Worm (Caenorhabditis elegans): Measurements from ENCODE around the gene nit-1.

nit-1 gene

DNA sequence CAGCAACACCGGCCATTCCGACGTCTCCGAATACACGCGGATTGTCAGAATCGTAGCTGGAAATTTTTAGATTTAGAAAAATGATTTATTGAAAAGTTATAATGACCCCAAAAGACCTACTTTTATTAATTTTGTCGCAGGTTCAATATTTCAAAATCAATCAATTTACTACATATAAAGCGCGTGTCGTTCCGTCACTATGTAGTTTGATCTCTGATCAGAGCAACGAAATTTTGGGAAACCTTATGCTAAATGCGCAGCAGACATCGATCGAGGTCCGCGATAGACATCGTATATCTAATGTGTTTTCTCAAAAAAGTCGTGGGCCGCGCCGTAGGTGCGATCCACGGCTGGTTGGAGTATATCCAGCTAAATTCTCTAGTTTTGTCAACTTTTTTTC, 15.5 kb upstream of the nit-1 start:
- TF ChIP-seq hlh-4 (tag; optimal IDR thresholded peaks at IDR 0.05) (no peak), xbp-1 (tag; optimal IDR thresholded peaks at IDR 0.05) (no peak), sup-37 (GFP tag; optimal IDR thresholded peaks at IDR 0.05) (no peak), ets-5 (GFP tag; IDR thresholded peaks at IDR 0.05) (no peak), fkh-8 (tag; optimal IDR thresholded peaks at IDR 0.05) (no peak), unc-130 (tag; optimal IDR thresholded peaks at IDR 0.05) (no peak), pag-3 (tag; optimal IDR thresholded peaks at IDR 0.05; ENCODE audit: borderline replicate concordance, insufficient read depth) (no peak), dpl-1 (GFP tag; optimal IDR thresholded peaks at IDR 0.05) (no peak), Y116A8C.19 (tag; optimal IDR thresholded peaks at IDR 0.05; ENCODE audit: borderline replicate concordance) (no peak), nhr-77 (tag; optimal IDR thresholded peaks at IDR 0.05) (no peak), rnt-1 (tag; optimal IDR thresholded peaks at IDR 0.05) (no peak), efl-1 (optimal IDR thresholded peaks at IDR 0.05) (no peak), efl-1 (GFP tag; optimal IDR thresholded peaks at IDR 0.05 in 1 of 2) (no peak), swsn-7 (tag; optimal IDR thresholded peaks at IDR 0.05) (no peak), nhr-85 (tag) (no peak), zip-4 (GFP tag; optimal IDR thresholded peaks at IDR 0.05) (no peak), nhr-47 (tag; optimal IDR thresholded peaks at IDR 0.05) (no peak), ceh-63 (GFP tag; optimal IDR thresholded peaks at IDR 0.05) (no peak)

DNA sequence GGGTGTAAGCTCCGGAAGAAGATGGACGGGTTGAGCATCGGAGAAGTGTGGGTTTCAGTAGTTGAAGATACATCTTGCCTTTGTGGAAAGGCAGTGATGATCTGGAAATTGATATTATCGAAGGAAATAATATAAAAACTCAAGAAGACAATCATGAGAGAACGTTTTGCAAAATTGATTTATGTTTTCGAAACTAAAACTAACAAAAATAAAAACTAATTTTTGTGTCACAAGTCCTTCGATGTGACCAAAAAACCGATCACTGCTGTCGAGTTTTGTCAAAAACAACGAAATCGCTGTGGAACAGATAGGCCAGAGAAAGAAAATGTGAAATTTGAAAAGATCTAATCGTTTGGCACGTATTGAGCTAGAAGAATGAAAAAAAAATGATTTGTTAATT, 14.4 kb upstream of the nit-1 start, which contains the start of gene mmcm-1:
mmcm-1 (minus strand) TSS at position 101 of the 400 bp plus-strand sequence.
- no peak for TF ChIP-seq nhr-47 (tag; optimal IDR thresholded peaks at IDR 0.05)
- TF ChIP-seq sptf-1 (tag; optimal IDR thresholded peaks at IDR 0.05), result no peak
- no peak for TF ChIP-seq ceh-8 (GFP tag; optimal IDR thresholded peaks at IDR 0.05)
- no peak for TF ChIP-seq snpc-4 (tag; optimal IDR thresholded peaks at IDR 0.05)
- TF ChIP-seq unc-30 (tag; optimal IDR thresholded peaks at IDR 0.05), result no peak
- TF ChIP-seq nhr-20 (tag; optimal IDR thresholded peaks at IDR 0.05), result no peak
- no peak for TF ChIP-seq ceh-82 (tag; optimal IDR thresholded peaks at IDR 0.05)
- TF ChIP-seq aly-2 (tag; optimal IDR thresholded peaks at IDR 0.05), result no peak
- no peak for TF ChIP-seq nhr-28 (tag; optimal IDR thresholded peaks at IDR 0.05)
- no peak for TF ChIP-seq fkh-4 (tag; optimal IDR thresholded peaks at IDR 0.05; ENCODE audit: borderline replicate concordance)
- TF ChIP-seq blmp-1 (tag; optimal IDR thresholded peaks at IDR 0.05), result no peak
- TF ChIP-seq fos-1 (tag; optimal IDR thresholded peaks at IDR 0.05), result no peak
- no peak for TF ChIP-seq lin-35 (GFP tag; optimal IDR thresholded peaks at IDR 0.05)
- no peak for TF ChIP-seq nhr-77 (tag; optimal IDR thresholded peaks at IDR 0.05)
- no peak for TF ChIP-seq mab-9 (GFP tag; IDR thresholded peaks at IDR 0.05)
- no peak for TF ChIP-seq mep-1 (tag; optimal IDR thresholded peaks at IDR 0.05)
- TF ChIP-seq sup-37 (GFP tag; optimal IDR thresholded peaks at IDR 0.05), result no peak
- no peak for TF ChIP-seq ceh-63 (GFP tag; optimal IDR thresholded peaks at IDR 0.05)

DNA sequence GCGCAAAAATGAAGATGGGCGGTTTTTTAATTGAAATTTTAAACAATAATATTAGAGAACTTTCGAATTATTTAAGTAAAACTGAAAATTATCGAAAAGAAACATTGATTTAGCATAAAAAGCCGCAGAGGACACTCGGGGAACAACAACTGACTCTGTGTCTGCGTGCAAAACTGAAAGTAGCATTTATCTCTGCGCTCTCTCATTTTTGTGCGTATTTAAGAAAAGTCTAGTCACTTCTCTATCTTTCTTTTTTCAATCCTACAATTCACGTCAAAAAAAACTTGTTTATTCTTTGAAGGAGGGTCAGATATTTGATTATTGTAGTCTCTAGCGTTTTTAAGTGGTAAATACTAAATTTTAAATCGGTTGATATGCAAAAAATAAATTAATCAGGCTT, 13.8 kb upstream of the nit-1 start:
- TF ChIP-seq alr-1 (tag; optimal IDR thresholded peaks at IDR 0.05; ENCODE audit: borderline replicate concordance) (no peak), jun-1 (tag; optimal IDR thresholded peaks at IDR 0.05) (no peak), xbp-1 (tag; optimal IDR thresholded peaks at IDR 0.05) (no peak), mef-2 (tag; optimal IDR thresholded peaks at IDR 0.05) (no peak), snu-23 (GFP tag; optimal IDR thresholded peaks at IDR 0.05) (peak; percentile 67), lin-13 (GFP tag; optimal IDR thresholded peaks at IDR 0.05) (no peak), lin-15B (tag; optimal IDR thresholded peaks at IDR 0.05) (no peak), nhr-90 (tag; optimal IDR thresholded peaks at IDR 0.05; ENCODE audit: poor library complexity) (no peak), nhr-77 (tag; optimal IDR thresholded peaks at IDR 0.05) (no peak), hlh-4 (tag; optimal IDR thresholded peaks at IDR 0.05) (no peak), sox-4 (tag; optimal IDR thresholded peaks at IDR 0.05) (no peak), zip-4 (GFP tag; optimal IDR thresholded peaks at IDR 0.05) (no peak), unc-30 (tag; optimal IDR thresholded peaks at IDR 0.05) (no peak), nhr-12 (tag; optimal IDR thresholded peaks at IDR 0.05) (no peak), ces-1 (GFP tag; optimal IDR thresholded peaks at IDR 0.05) (no peak), tbx-2 (tag; optimal IDR thresholded peaks at IDR 0.05) (no peak), mab-9 (GFP tag; IDR thresholded peaks at IDR 0.05) (no peak), C04F5.9 (tag; optimal IDR thresholded peaks at IDR 0.05) (no peak), nhr-11 (tag; optimal IDR thresholded peaks at IDR 0.05) (no peak), isw-1 (GFP tag; IDR thresholded peaks at IDR 0.05) (no peak), nhr-71 (tag; optimal IDR thresholded peaks at IDR 0.05) (peak; percentile 37), C34B4.2 (tag; optimal IDR thresholded peaks at IDR 0.05) (no peak), fos-1 (tag; optimal IDR thresholded peaks at IDR 0.05) (no peak), C16A3.4 (tag; optimal IDR thresholded peaks at IDR 0.05) (no peak), mep-1 (tag; optimal IDR thresholded peaks at IDR 0.05) (peak; percentile 15), sptf-1 (tag; optimal IDR thresholded peaks at IDR 0.05) (no peak), pqm-1 (tag; optimal IDR thresholded peaks at IDR 0.05) (no peak), nhr-85 (tag) (no peak), dpl-1 (GFP tag; optimal IDR thresholded peaks at IDR 0.05) (peak in 2 of 3 experiments; percentile 12 to 18)
